Fruit fly (Drosophila melanogaster) whole organism, embryonic: ENCODE results near the gene armi.

Source experiments
- Adf1 ChIP-seq: fragments of 200-800 bp; sonication (Bioruptor generic); IDR thresholded peaks from 2 replicates; pipeline ENCODE4 v1.3.6; 2022; ENCODE audit warnings: missing biosample characterization, missing genetic modification characterization
- CG1024 ChIP-seq: fragments of 200-800 bp; sonication (Bioruptor generic); IDR thresholded peaks from 2 replicates; pipeline ENCODE4 v1.3.6; 2022; ENCODE audit warnings: missing biosample characterization, missing genetic modification characterization
- CG10462 ChIP-seq: fragments of 200-800 bp; sonication (Bioruptor generic); optimal IDR thresholded peaks from 2 replicates; lab custom pipeline; 2016; ENCODE audit warnings: missing biosample characterization, missing genetic modification characterization
- CG16779 ChIP-seq: fragments of 200-800 bp; sonication (Bioruptor generic); IDR thresholded peaks from 2 replicates; pipeline ENCODE4 v1.3.6; 2022; ENCODE audit warnings: missing biosample characterization, missing genetic modification characterization
- CG16813 ChIP-seq: fragments of 200-800 bp; sonication (Bioruptor generic); IDR thresholded peaks from 3 replicates; pipeline ENCODE4 v1.3.6; 2022; ENCODE audit warnings: missing biosample characterization, missing genetic modification characterization; ENCODE audit not compliant: partially characterized antibody
- CG17361 ChIP-seq: fragments of 200-800 bp; sonication (Bioruptor generic); IDR thresholded peaks from 3 replicates; pipeline ENCODE4 v1.3.6; 2022; ENCODE audit warnings: missing biosample characterization, missing genetic modification characterization
- CG17612 ChIP-seq: fragments of 200-800 bp; sonication (Bioruptor generic); IDR thresholded peaks from 2 replicates; pipeline ENCODE4 v1.3.6; 2022; ENCODE audit warnings: missing biosample characterization, missing genetic modification characterization
- CG1832 ChIP-seq: fragments of 200-800 bp; sonication (Bioruptor generic); optimal IDR thresholded peaks from 2 replicates; lab custom pipeline; 2017; ENCODE audit warnings: missing biosample characterization, mild to moderate bottlenecking, missing genetic modification characterization, inconsistent platforms
- CG33557 ChIP-seq: fragments of 200-800 bp; sonication (Bioruptor generic); optimal IDR thresholded peaks from 2 replicates; lab custom pipeline; 2019; ENCODE audit warnings: missing biosample characterization, mild to moderate bottlenecking, missing genetic modification characterization, moderate library complexity
- CG3847 ChIP-seq: fragments of 200-800 bp; sonication (Bioruptor generic); IDR thresholded peaks from 2 replicates; pipeline ENCODE4 v1.3.6; 2022; ENCODE audit warnings: missing biosample characterization, missing genetic modification characterization
- CG3995 ChIP-seq: fragments of 200-800 bp; sonication (Bioruptor generic); optimal IDR thresholded peaks from 3 replicates; lab custom pipeline; 2016; ENCODE audit warnings: missing biosample characterization, missing genetic modification characterization
- CG43689 ChIP-seq: fragments of 200-800 bp; sonication (Bioruptor generic); IDR thresholded peaks from 2 replicates; pipeline ENCODE4 v1.3.6; 2022; ENCODE audit warnings: missing biosample characterization, missing genetic modification characterization
- CG7357 ChIP-seq: fragments of 200-800 bp; sonication (Bioruptor generic); IDR thresholded peaks from 3 replicates; pipeline ENCODE4 v1.3.6; 2022; ENCODE audit warnings: missing biosample characterization, missing genetic modification characterization
- CG7963 ChIP-seq: fragments of 200-800 bp; sonication (Bioruptor generic); IDR thresholded peaks from 3 replicates; pipeline ENCODE4 v1.3.6; 2022; ENCODE audit warnings: missing biosample characterization, missing genetic modification characterization; ENCODE audit not compliant: partially characterized antibody
- CG8290 ChIP-seq, 3 experiments: fragments of 200-800 bp; sonication (Bioruptor generic); optimal IDR thresholded peaks; 2 replicates each; lab custom pipeline; 2016 to 2019; ENCODE audit warnings: missing biosample characterization in 3 of 3, missing genetic modification characterization in 3 of 3, mild to moderate bottlenecking in 2 of 3, moderate library complexity in 1 of 3
- CG9609 ChIP-seq: fragments of 200-800 bp; sonication (Bioruptor generic); optimal IDR thresholded peaks from 3 replicates; lab custom pipeline; 2016; ENCODE audit warnings: missing biosample characterization, missing genetic modification characterization
- Camta ChIP-seq: fragments of 200-800 bp; sonication (Bioruptor generic); optimal IDR thresholded peaks from 2 replicates; lab custom pipeline; 2016; ENCODE audit warnings: missing biosample characterization, missing genetic modification characterization
- Elba2 ChIP-seq: fragments of 200-800 bp; sonication (Bioruptor generic); optimal IDR thresholded peaks from 3 replicates; lab custom pipeline; 2016; ENCODE audit warnings: missing biosample characterization, missing genetic modification characterization
- Kr ChIP-seq: fragments of 200-800 bp; sonication (Bioruptor generic); optimal IDR thresholded peaks from 2 replicates; lab custom pipeline; 2017; ENCODE audit warnings: missing biosample characterization, mild to moderate bottlenecking, missing genetic modification characterization
- Lhr ChIP-seq: fragments of 200-800 bp; sonication (Bioruptor generic); optimal IDR thresholded peaks from 3 replicates; lab custom pipeline; 2017; ENCODE audit warnings: mild to moderate bottlenecking, missing biosample characterization, missing genetic modification reagents, missing genetic modification characterization
- Lim3 ChIP-seq: fragments of 200-800 bp; sonication (Bioruptor generic); IDR thresholded peaks from 2 replicates; pipeline ENCODE4 v1.3.6; 2022; ENCODE audit warnings: missing biosample characterization, missing genetic modification characterization
- NC2α ChIP-seq: fragments of 200-800 bp; sonication (Bioruptor generic); optimal IDR thresholded peaks from 2 replicates; lab custom pipeline; 2016; ENCODE audit warnings: missing biosample characterization, missing genetic modification characterization
- YL-1 ChIP-seq: fragments of 200-800 bp; sonication (Bioruptor generic); optimal IDR thresholded peaks from 3 replicates; lab custom pipeline; 2017; ENCODE audit warnings: missing biosample characterization, mild to moderate bottlenecking, missing genetic modification characterization
- abd-A ChIP-seq: fragments of 200-800 bp; sonication (Bioruptor generic); optimal IDR thresholded peaks from 3 replicates; lab custom pipeline; 2019; ENCODE audit warnings: missing biosample characterization, mild to moderate bottlenecking, missing genetic modification characterization, moderate library complexity
- ap ChIP-seq: fragments of 200-800 bp; sonication (Bioruptor generic); IDR thresholded peaks from 2 replicates; pipeline ENCODE4 v1.3.6; 2022; ENCODE audit warnings: missing biosample characterization, missing genetic modification characterization
- ara ChIP-seq: fragments of 200-800 bp; sonication (Bioruptor generic); IDR thresholded peaks from 2 replicates; pipeline ENCODE4 v1.3.6; 2022; ENCODE audit warnings: missing biosample characterization, missing genetic modification characterization
- ase ChIP-seq: fragments of 200-800 bp; sonication (Bioruptor generic); IDR thresholded peaks from 3 replicates; pipeline ENCODE4 v1.3.6; 2022; ENCODE audit warnings: missing biosample characterization, missing genetic modification characterization
- bab2 ChIP-seq: fragments of 200-800 bp; sonication (Bioruptor generic); optimal IDR thresholded peaks from 2 replicates; lab custom pipeline; 2016; ENCODE audit warnings: missing biosample characterization, missing genetic modification characterization
- chif ChIP-seq, 2 experiments: fragments of 200-800 bp; sonication (Bioruptor generic); optimal IDR thresholded peaks; 3 replicates each; lab custom pipeline; 2016; ENCODE audit warnings: missing biosample characterization in 2 of 2, missing genetic modification characterization in 2 of 2
- chn ChIP-seq: fragments of 200-800 bp; sonication (Bioruptor generic); optimal IDR thresholded peaks from 2 replicates; lab custom pipeline; 2016; ENCODE audit warnings: missing biosample characterization, missing genetic modification characterization
- ci ChIP-seq: fragments of 200-800 bp; sonication (Bioruptor generic); IDR thresholded peaks from 3 replicates; pipeline ENCODE4 v1.3.6; 2022; ENCODE audit warnings: missing biosample characterization, missing genetic modification characterization
- cwo ChIP-seq: fragments of 200-800 bp; sonication (Bioruptor generic); optimal IDR thresholded peaks from 3 replicates; lab custom pipeline; 2017; ENCODE audit warnings: missing biosample characterization, missing genetic modification characterization, mild to moderate bottlenecking, moderate library complexity, missing genetic modification reagents
- dimm ChIP-seq: fragments of 200-800 bp; sonication (Bioruptor generic); IDR thresholded peaks from 2 replicates; pipeline ENCODE4 v1.3.6; 2022; ENCODE audit warnings: missing biosample characterization, missing genetic modification characterization
- h ChIP-seq: fragments of >200 bp; optimal IDR thresholded peaks from 2 replicates; lab custom pipeline; 2017
- ind ChIP-seq: fragments of 200-800 bp; sonication (Bioruptor generic); optimal IDR thresholded peaks from 3 replicates; lab custom pipeline; 2016; ENCODE audit warnings: missing biosample characterization, missing genetic modification characterization
- jumu ChIP-seq: fragments of 200-800 bp; sonication (Bioruptor generic); optimal IDR thresholded peaks from 3 replicates; lab custom pipeline; 2016; ENCODE audit warnings: missing biosample characterization, missing genetic modification characterization
- lola ChIP-seq, 3 experiments: fragments of >200 bp in 2 of 3; fragments of 200-800 bp in 1 of 3; sonication (Bioruptor generic) in 1 of 3; optimal IDR thresholded peaks; 2 replicates each; lab custom pipeline; 2017 to 2019; ENCODE audit warnings: missing biosample characterization in 3 of 3, missing genetic modification characterization in 3 of 3, mild to moderate bottlenecking in 1 of 3, moderate library complexity in 1 of 3
- otp ChIP-seq: fragments of 200-800 bp; sonication (Bioruptor generic); IDR thresholded peaks from 3 replicates; pipeline ENCODE4, ENCODE4 v1.3.6; 2022; ENCODE audit warnings: missing biosample characterization, missing genetic modification characterization
- pho ChIP-seq: fragments of 200-800 bp; sonication (Bioruptor generic); optimal IDR thresholded peaks from 2 replicates; lab custom pipeline; 2016; ENCODE audit warnings: missing biosample characterization, missing genetic modification characterization
- pzg ChIP-seq: fragments of 200-800 bp; sonication (Bioruptor generic); optimal IDR thresholded peaks from 3 replicates; lab custom pipeline; 2018; ENCODE audit warnings: missing biosample characterization, mild to moderate bottlenecking, missing genetic modification characterization, moderate library complexity
- ro ChIP-seq: fragments of 200-800 bp; sonication (Bioruptor generic); IDR thresholded peaks from 2 replicates; pipeline ENCODE4 v1.3.6; 2022; ENCODE audit warnings: missing biosample characterization, missing genetic modification characterization
- shn ChIP-seq: fragments of 200-800 bp; sonication (Bioruptor generic); optimal IDR thresholded peaks from 3 replicates; lab custom pipeline; 2016; ENCODE audit warnings: missing biosample characterization, missing genetic modification characterization
- sima ChIP-seq: fragments of 200-800 bp; sonication (Bioruptor generic); optimal IDR thresholded peaks from 2 replicates; lab custom pipeline; 2016; ENCODE audit warnings: missing biosample characterization, missing genetic modification characterization
- slou ChIP-seq: fragments of 200-800 bp; sonication (Bioruptor generic); optimal IDR thresholded peaks from 3 replicates; lab custom pipeline; 2016; ENCODE audit warnings: missing biosample characterization, missing genetic modification characterization
- sna ChIP-seq: fragments of 200-800 bp; sonication (Bioruptor generic); IDR thresholded peaks from 2 replicates; pipeline ENCODE4 v1.3.6; 2022; ENCODE audit warnings: missing biosample characterization, missing genetic modification characterization; ENCODE audit not compliant: partially characterized antibody
- sob ChIP-seq: fragments of 200-800 bp; sonication (Bioruptor generic); IDR thresholded peaks from 2 replicates; pipeline ENCODE4 v1.3.6; 2022; ENCODE audit warnings: missing biosample characterization, missing genetic modification characterization
- ssp ChIP-seq: fragments of 200-800 bp; sonication (Bioruptor generic); IDR thresholded peaks from 2 replicates; pipeline ENCODE4 v1.3.6; 2022; ENCODE audit warnings: missing biosample characterization, missing genetic modification characterization
- unpg ChIP-seq: fragments of 200-800 bp; sonication (Bioruptor generic); optimal IDR thresholded peaks from 3 replicates; lab custom pipeline; 2018; ENCODE audit warnings: missing biosample characterization, mild to moderate bottlenecking, missing genetic modification characterization, moderate library complexity
- zen ChIP-seq: fragments of 200-800 bp; sonication (Bioruptor generic); optimal IDR thresholded peaks from 3 replicates; lab custom pipeline; 2018; ENCODE audit warnings: missing biosample characterization, mild to moderate bottlenecking, missing genetic modification characterization, moderate library complexity
- zf30C ChIP-seq: fragments of 200-800 bp; sonication (Bioruptor generic); optimal IDR thresholded peaks from 3 replicates; lab custom pipeline; 2018; ENCODE audit warnings: missing biosample characterization, mild to moderate bottlenecking, missing genetic modification characterization

Gene armi

dm6 chr3L:3436838-3437663 lies 24.1 kb upstream of the armi start (continued):
- TF ChIP-seq ind (GFP tag; lab: Kevin White, UChicago): peak; percentile 16
- TF ChIP-seq CG17361 (GFP tag; lab: Robert Waterston, UW): peak; percentile 71; the same call in 2 of the 3 replicates
- no peak for TF ChIP-seq h (lab: Kevin White, UChicago)
- no peak for TF ChIP-seq otp
- TF ChIP-seq Adf1 (GFP tag; lab: Robert Waterston, UW): no peak; the same call in 1 of the 2 replicates
- TF ChIP-seq jumu: no peak
- no peak for TF ChIP-seq Lim3 (GFP tag; lab: Robert Waterston, UW)
- no peak for TF ChIP-seq ap (GFP tag; lab: Robert Waterston, UW)
- no peak for TF ChIP-seq Kr (GFP tag; lab: Kevin White, UChicago)
- no peak for TF ChIP-seq bab2 (GFP tag; lab: Kevin White, UChicago)
- TF ChIP-seq pzg (GFP tag; lab: Kevin White, UChicago): no peak
- TF ChIP-seq zf30C: no peak
- TF ChIP-seq CG33557 (GFP tag; lab: Kevin White, UChicago): no peak
- no peak for TF ChIP-seq Lhr (GFP tag; lab: Kevin White, UChicago)
- TF ChIP-seq NC2α (GFP tag; lab: Kevin White, UChicago): no peak
- TF ChIP-seq CG16813: no peak
- no peak for TF ChIP-seq YL-1 (GFP tag; lab: Kevin White, UChicago)
- TF ChIP-seq CG17612 (GFP tag; lab: Robert Waterston, UW): no peak
- TF ChIP-seq sna (GFP tag; lab: Robert Waterston, UW): no peak
- peak; percentile 39 for TF ChIP-seq cwo (GFP tag; lab: Kevin White, UChicago)
- TF ChIP-seq ci (GFP tag; lab: Robert Waterston, UW): peak; percentile 69; the same call in 1 of the 3 replicates
- no peak for TF ChIP-seq CG8290 (GFP tag; optimal IDR thresholded peaks at IDR 0.05; lab: Kevin White, UChicago)
- TF ChIP-seq CG8290 (tag; optimal IDR thresholded peaks at IDR 0.05; lab: Kevin White, UChicago): peak in 1 of 2 experiments; percentile 41
- no peak for TF ChIP-seq Elba2
- no peak for TF ChIP-seq ase (GFP tag; lab: Robert Waterston, UW)
- no peak for TF ChIP-seq chn (GFP tag; lab: Kevin White, UChicago)
- no peak for TF ChIP-seq CG43689 (GFP tag; lab: Robert Waterston, UW)
- TF ChIP-seq CG7963 (GFP tag; lab: Robert Waterston, UW): no peak
- no peak for TF ChIP-seq shn (GFP tag; lab: Kevin White, UChicago)
- peak; percentile 55 for TF ChIP-seq unpg (GFP tag; lab: Kevin White, UChicago)
- TF ChIP-seq pho (GFP tag; lab: Kevin White, UChicago): no peak
- no peak for TF ChIP-seq CG10462
- TF ChIP-seq sima (GFP tag; lab: Kevin White, UChicago): no peak
- TF ChIP-seq sob (GFP tag; lab: Robert Waterston, UW): peak; percentile 41
- TF ChIP-seq CG1024 (GFP tag; lab: Robert Waterston, UW): no peak
- TF ChIP-seq ssp (GFP tag; lab: Robert Waterston, UW): no peak
- no peak for TF ChIP-seq CG1832 (GFP tag; lab: Kevin White, UChicago)
- no peak for TF ChIP-seq slou (GFP tag; lab: Kevin White, UChicago)
- no peak for TF ChIP-seq ara (GFP tag; lab: Robert Waterston, UW)
- no peak for TF ChIP-seq ro (GFP tag; lab: Robert Waterston, UW)
- no peak for TF ChIP-seq CG16779 (GFP tag; lab: Robert Waterston, UW)
- no peak for TF ChIP-seq CG3995
- no peak for TF ChIP-seq zen (tag; lab: Kevin White, UChicago)
- peak; percentile 38; the same call in 1 of the 3 replicates for TF ChIP-seq CG7357
- TF ChIP-seq lola (GFP tag; optimal IDR thresholded peaks at IDR 0.05; lab: Kevin White, UChicago): no peak
- TF ChIP-seq chif (GFP tag; optimal IDR thresholded peaks at IDR 0.05; lab: Kevin White, UChicago): no peak
- 0 out of 2 replicates have a peak, but pooled peaks have one; percentile 47 for TF ChIP-seq CG3847 (GFP tag; lab: Robert Waterston, UW)
- no peak for TF ChIP-seq abd-A (tag; lab: Kevin White, UChicago)
- TF ChIP-seq dimm (GFP tag; lab: Robert Waterston, UW): no peak
- TF ChIP-seq Camta (GFP tag; lab: Kevin White, UChicago): no peak
- no peak for TF ChIP-seq CG9609
